Fruit fly (Drosophila melanogaster) whole organism, pupa: Measurements from ENCODE around the gene CG15212.

Experiments
- CG10348 ChIP-seq: fragments of 200-800 bp; sonication (Bioruptor generic); IDR thresholded peaks from 2 replicates; pipeline ENCODE4 v1.3.6; 2022; ENCODE audit warnings: missing biosample characterization, missing genetic modification characterization
- CG4496 ChIP-seq: fragments of 200-800 bp; sonication (Bioruptor generic); IDR thresholded peaks from 3 replicates; pipeline ENCODE4 v1.3.6; 2022; ENCODE audit warnings: missing biosample characterization, missing genetic modification characterization
- CG8159 ChIP-seq: fragments of 200-800 bp; sonication (Bioruptor generic); optimal IDR thresholded peaks from 3 replicates; lab custom pipeline; 2018; ENCODE audit warnings: missing biosample characterization, mild to moderate bottlenecking, missing genetic modification characterization, moderate library complexity
- CG8301 ChIP-seq: fragments of 200-800 bp; sonication (Bioruptor generic); optimal IDR thresholded peaks from 2 replicates; lab custom pipeline; 2018; ENCODE audit warnings: missing biosample characterization, mild to moderate bottlenecking, missing genetic modification characterization
- CG9948 ChIP-seq: fragments of 200-800 bp; sonication (Bioruptor generic); optimal IDR thresholded peaks from 2 replicates; lab custom pipeline; 2018; ENCODE audit warnings: missing biosample characterization, mild to moderate bottlenecking, missing genetic modification characterization, moderate library complexity
- fd96Ca ChIP-seq: fragments of 200-800 bp; sonication (Bioruptor generic); IDR thresholded peaks from 3 replicates; pipeline ENCODE4 v1.3.6; 2022; ENCODE audit warnings: missing biosample characterization, missing genetic modification characterization
- gl ChIP-seq: fragments of 200-800 bp; sonication (Bioruptor generic); optimal IDR thresholded peaks from 2 replicates; lab custom pipeline; 2018; ENCODE audit warnings: missing biosample characterization, mild to moderate bottlenecking, missing genetic modification characterization
- rn ChIP-seq: fragments of 200-800 bp; sonication (Bioruptor generic); IDR thresholded peaks from 2 replicates; pipeline ENCODE4 v1.3.6; 2022; ENCODE audit warnings: missing biosample characterization, missing genetic modification characterization

DNA sequence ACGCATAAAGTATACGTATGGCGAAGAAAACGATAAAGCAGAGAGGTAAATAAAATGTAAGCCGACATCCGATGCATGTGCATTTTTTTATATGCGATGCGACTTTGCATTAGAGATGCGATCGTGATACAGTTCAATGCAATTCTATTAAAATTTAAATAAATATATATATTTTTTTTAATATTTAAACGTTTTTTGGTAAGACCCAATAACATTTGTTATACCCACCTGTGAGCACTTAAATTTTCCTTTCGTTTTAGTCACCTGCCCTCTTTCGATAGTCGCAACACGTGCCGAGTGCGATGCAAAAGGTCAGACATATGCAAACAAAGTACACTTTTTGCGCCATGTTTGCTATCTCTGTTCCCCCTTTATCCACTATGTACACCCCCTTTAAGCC, 3.1 kb upstream of the CG15212 start:
- TF ChIP-seq CG8301 (tag; lab: Kevin White, UChicago) (peak; percentile 10), CG4496 (GFP tag; lab: Robert Waterston, UW) (peak; percentile 38; the same call in 1 of the 3 replicates), CG9948 (tag; lab: Kevin White, UChicago) (peak; percentile 72), CG8159 (tag; lab: Kevin White, UChicago) (peak; percentile 64), CG10348 (GFP tag; lab: Robert Waterston, UW) (no peak; the same call in 1 of the 2 replicates), rn (GFP tag; lab: Robert Waterston, UW) (peak; percentile 40; the same call in 1 of the 2 replicates), gl (tag; lab: Kevin White, UChicago) (no peak), fd96Ca (GFP tag; lab: Robert Waterston, UW) (peak; percentile 66; the same call in 2 of the 3 replicates)
